Worm (Caenorhabditis elegans): ENCODE results near the gene Y39E4B.13.

Y39E4B.13 gene

ce11 chrIII:13087437-13087836 is 3.5 kb upstream of the Y39E4B.13 start:
- no peak for TF ChIP-seq lin-13 (tag; optimal IDR thresholded peaks at IDR 0.05)
- TF ChIP-seq unc-120 (tag; optimal IDR thresholded peaks at IDR 0.05; ENCODE audit: poor library complexity, severe bottlenecking): no peak
- no peak for TF ChIP-seq sptf-1 (tag; optimal IDR thresholded peaks at IDR 0.05)
- TF ChIP-seq bed-3 (GFP tag; optimal IDR thresholded peaks at IDR 0.05): no peak

ce11 chrIII:13092352-13092751 is 1.4 kb downstream of the Y39E4B.13 start:
- TF ChIP-seq ces-1 (GFP tag; optimal IDR thresholded peaks at IDR 0.05) (no peak), flh-1 (GFP tag; optimal IDR thresholded peaks at IDR 0.05) (no peak), elt-1 (tag; optimal IDR thresholded peaks at IDR 0.05; ENCODE audit: borderline replicate concordance, insufficient read depth) (no peak)

ce11 chrIII:13099190-13099875 is 8.4 kb downstream of the Y39E4B.13 start, which contains the start of gene pqn-83:
TSS of gene pqn-83 (minus strand) at chrIII:13099461.
- no peak for TF ChIP-seq unc-39 (tag; optimal IDR thresholded peaks at IDR 0.05)
- TF ChIP-seq ztf-11 (tag; optimal IDR thresholded peaks at IDR 0.05): no peak
- TF ChIP-seq mab-5 (tag; optimal IDR thresholded peaks at IDR 0.05): no peak
- TF ChIP-seq nhr-237 (tag; optimal IDR thresholded peaks at IDR 0.05): no peak

- TF ChIP-seq tbx-8 (GFP tag; optimal IDR thresholded peaks at IDR 0.05) (no peak), M03D4.4 (tag; optimal IDR thresholded peaks at IDR 0.05) (no peak), hlh-1 (tag; optimal IDR thresholded peaks at IDR 0.05) (no peak), nhr-28 (tag; optimal IDR thresholded peaks at IDR 0.05) (no peak), nhr-76 (tag; optimal IDR thresholded peaks at IDR 0.05) (no peak), drap-1 (GFP tag; optimal IDR thresholded peaks at IDR 0.05) (no peak), nhr-2 (tag; optimal IDR thresholded peaks at IDR 0.05) (no peak), flh-1 (GFP tag; optimal IDR thresholded peaks at IDR 0.05) (no peak), mep-1 (tag; optimal IDR thresholded peaks at IDR 0.05) (no peak), mls-2 (tag; optimal IDR thresholded peaks at IDR 0.05) (no peak), mab-5 (tag; optimal IDR thresholded peaks at IDR 0.05) (no peak), unc-120 (tag; optimal IDR thresholded peaks at IDR 0.05; ENCODE audit: poor library complexity, severe bottlenecking) (no peak), lin-32 (GFP tag; optimal IDR thresholded peaks at IDR 0.05) (no peak), ham-2 (GFP tag; optimal IDR thresholded peaks at IDR 0.05) (no peak), elt-1 (tag; optimal IDR thresholded peaks at IDR 0.05; ENCODE audit: borderline replicate concordance, insufficient read depth) (no peak)
Observed at ce11 chrIII:13101070-13101469, 10.1 kb downstream of the Y39E4B.13 start.

ce11 chrIII:13103980-13104379 is 13.1 kb downstream of the Y39E4B.13 start:
- TF ChIP-seq ces-1 (GFP tag; optimal IDR thresholded peaks at IDR 0.05) (peak; percentile 10), unc-39 (tag; optimal IDR thresholded peaks at IDR 0.05) (no peak), lsy-2 (tag; optimal IDR thresholded peaks at IDR 0.05) (no peak), mep-1 (tag; optimal IDR thresholded peaks at IDR 0.05) (no peak)

- no peak for TF ChIP-seq blmp-1 (tag; optimal IDR thresholded peaks at IDR 0.05)
- TF ChIP-seq pha-4 (tag; optimal IDR thresholded peaks at IDR 0.05): no peak
- no peak for TF ChIP-seq cnd-1 (tag; optimal IDR thresholded peaks at IDR 0.05)
- TF ChIP-seq ztf-11 (tag; optimal IDR thresholded peaks at IDR 0.05): no peak
- no peak for TF ChIP-seq nhr-76 (tag; optimal IDR thresholded peaks at IDR 0.05)
- no peak for TF ChIP-seq lin-32 (GFP tag; optimal IDR thresholded peaks at IDR 0.05)
- TF ChIP-seq M03D4.4 (tag; optimal IDR thresholded peaks at IDR 0.05): no peak
- TF ChIP-seq elt-1 (tag; optimal IDR thresholded peaks at IDR 0.05; ENCODE audit: borderline replicate concordance, insufficient read depth): no peak
- TF ChIP-seq ceh-39 (tag; optimal IDR thresholded peaks at IDR 0.05): no peak
- no peak for TF ChIP-seq nhr-237 (tag; optimal IDR thresholded peaks at IDR 0.05)
- TF ChIP-seq nhr-2 (tag; optimal IDR thresholded peaks at IDR 0.05): no peak
- no peak for TF ChIP-seq unc-62 (GFP tag; optimal IDR thresholded peaks at IDR 0.05)
- TF ChIP-seq unc-39 (tag; optimal IDR thresholded peaks at IDR 0.05): no peak
- no peak for TF ChIP-seq mls-2 (tag; optimal IDR thresholded peaks at IDR 0.05)
- no peak for TF ChIP-seq sptf-1 (tag; optimal IDR thresholded peaks at IDR 0.05)
- no peak for TF ChIP-seq ces-1 (GFP tag; optimal IDR thresholded peaks at IDR 0.05)
- no peak for TF ChIP-seq unc-120 (tag; optimal IDR thresholded peaks at IDR 0.05; ENCODE audit: poor library complexity, severe bottlenecking)
- no peak for TF ChIP-seq hlh-1 (tag; optimal IDR thresholded peaks at IDR 0.05)
- TF ChIP-seq ceh-43 (GFP tag; optimal IDR thresholded peaks at IDR 0.05): no peak
Observed at ce11 chrIII:13104410-13104809, 13.5 kb downstream of the Y39E4B.13 start.
